Worm (Caenorhabditis elegans): Measurements from ENCODE around the gene F09E10.7.

Gene F09E10.7

ce11 chrX:1495980-1496379, 5.7 kb downstream of the F09E10.7 start:
- TF ChIP-seq lin-32 (GFP tag; optimal IDR thresholded peaks at IDR 0.05) (no peak), unc-120 (tag; optimal IDR thresholded peaks at IDR 0.05; ENCODE audit: poor library complexity, severe bottlenecking) (no peak), elt-1 (tag; optimal IDR thresholded peaks at IDR 0.05; ENCODE audit: borderline replicate concordance, insufficient read depth) (no peak)

ce11 chrX:1494256-1494655, 7.4 kb downstream of the F09E10.7 start, which contains the start of gene F09E10.5:
Gene F09E10.5, minus strand, starts transcription at chrX:1494356.
- TF ChIP-seq ztf-11 (tag; optimal IDR thresholded peaks at IDR 0.05) (no peak), unc-120 (tag; optimal IDR thresholded peaks at IDR 0.05; ENCODE audit: poor library complexity, severe bottlenecking) (no peak), lsy-2 (tag; optimal IDR thresholded peaks at IDR 0.05) (no peak), zip-8 (tag; optimal IDR thresholded peaks at IDR 0.05) (no peak)

- no peak for TF ChIP-seq nhr-28 (tag; optimal IDR thresholded peaks at IDR 0.05)
- no peak for TF ChIP-seq unc-62 (GFP tag; optimal IDR thresholded peaks at IDR 0.05)
- TF ChIP-seq tbx-8 (GFP tag; optimal IDR thresholded peaks at IDR 0.05): no peak
Measured at ce11 chrX:1492174-1492573, 9.5 kb downstream of the F09E10.7 start.

- no peak for TF ChIP-seq nhr-76 (tag; optimal IDR thresholded peaks at IDR 0.05)
- no peak for TF ChIP-seq cnd-1 (tag; optimal IDR thresholded peaks at IDR 0.05)
- TF ChIP-seq nhr-12 (tag; optimal IDR thresholded peaks at IDR 0.05): no peak
- no peak for TF ChIP-seq nhr-2 (tag; optimal IDR thresholded peaks at IDR 0.05)
- TF ChIP-seq pha-4 (tag; optimal IDR thresholded peaks at IDR 0.05): no peak
- TF ChIP-seq snpc-4 (tag; optimal IDR thresholded peaks at IDR 0.05): no peak
Measured at ce11 chrX:1491036-1491435, 10.6 kb downstream of the F09E10.7 start.

- TF ChIP-seq elt-1 (tag; optimal IDR thresholded peaks at IDR 0.05; ENCODE audit: borderline replicate concordance, insufficient read depth): no peak
- no peak for TF ChIP-seq drap-1 (GFP tag; optimal IDR thresholded peaks at IDR 0.05)
- no peak for TF ChIP-seq nhr-2 (tag; optimal IDR thresholded peaks at IDR 0.05)
- TF ChIP-seq sptf-1 (tag; optimal IDR thresholded peaks at IDR 0.05): no peak
- TF ChIP-seq cnd-1 (tag; optimal IDR thresholded peaks at IDR 0.05): no peak
- TF ChIP-seq tbx-8 (GFP tag; optimal IDR thresholded peaks at IDR 0.05): no peak
- TF ChIP-seq ham-2 (GFP tag; optimal IDR thresholded peaks at IDR 0.05): no peak
- no peak for TF ChIP-seq lin-32 (GFP tag; optimal IDR thresholded peaks at IDR 0.05)
Measured at ce11 chrX:1489574-1489973, 12.1 kb downstream of the F09E10.7 start.

ce11 chrX:1488775-1489174, 12.9 kb downstream of the F09E10.7 start:
- TF ChIP-seq ham-2 (GFP tag; optimal IDR thresholded peaks at IDR 0.05) (no peak), flh-1 (GFP tag; optimal IDR thresholded peaks at IDR 0.05) (no peak), nhr-28 (tag; optimal IDR thresholded peaks at IDR 0.05) (no peak), lin-32 (GFP tag; optimal IDR thresholded peaks at IDR 0.05) (no peak), elt-1 (tag; optimal IDR thresholded peaks at IDR 0.05; ENCODE audit: borderline replicate concordance, insufficient read depth) (no peak), mls-2 (tag; optimal IDR thresholded peaks at IDR 0.05) (no peak), ceh-43 (GFP tag; optimal IDR thresholded peaks at IDR 0.05) (no peak), sptf-1 (tag; optimal IDR thresholded peaks at IDR 0.05) (no peak), lsy-2 (tag; optimal IDR thresholded peaks at IDR 0.05) (no peak)

ce11 chrX:1487096-1487495, 14.6 kb downstream of the F09E10.7 start:
- TF ChIP-seq bed-3 (GFP tag; optimal IDR thresholded peaks at IDR 0.05) (no peak), sem-2 (GFP tag; optimal IDR thresholded peaks at IDR 0.05) (no peak), zip-8 (tag; optimal IDR thresholded peaks at IDR 0.05) (no peak), tbx-8 (GFP tag; optimal IDR thresholded peaks at IDR 0.05) (no peak), flh-1 (GFP tag; optimal IDR thresholded peaks at IDR 0.05) (no peak), cnd-1 (tag; optimal IDR thresholded peaks at IDR 0.05) (no peak), mab-5 (tag; optimal IDR thresholded peaks at IDR 0.05) (no peak), hlh-1 (tag; optimal IDR thresholded peaks at IDR 0.05) (no peak), elt-1 (tag; optimal IDR thresholded peaks at IDR 0.05; ENCODE audit: borderline replicate concordance, insufficient read depth) (no peak), nhr-28 (tag; optimal IDR thresholded peaks at IDR 0.05) (no peak), unc-62 (GFP tag; optimal IDR thresholded peaks at IDR 0.05) (no peak), lin-32 (GFP tag; optimal IDR thresholded peaks at IDR 0.05) (no peak)
